Comparison of ENCODE assay signal across 2 fruit fly cellular contexts in genomic region chr2L:4054881-4055779, dm6.
TF ChIP-seq lines count a peak whose summit lies in the region.

No protein-coding gene starts in this region.

TF ChIP-seq in whole organism, embryonic, 481 proteins besides CTCF, POLR2A, EP300 and RAD21 (continued from another document and continues in another):
- TF ChIP-seq Fer1 (GFP tag; optimal IDR thresholded peaks at IDR 0.05; lab: Kevin White, UChicago): no peak
- peak; percentile 74 for TF ChIP-seq dmrt11E (tag; optimal IDR thresholded peaks at IDR 0.05; lab: Kevin White, UChicago)
- 0 out of 2 replicates have a peak, but pooled peaks have one; percentile 14 for TF ChIP-seq CG17328 (GFP tag; IDR thresholded peaks at IDR 0.05; lab: Robert Waterston, UW)
- TF ChIP-seq D (optimal IDR thresholded peaks at IDR 0.05; lab: Kevin White, UChicago): no peak
- peak; percentile 52 for TF ChIP-seq D (GFP tag; optimal IDR thresholded peaks at IDR 0.05; lab: Kevin White, UChicago)
- peak; percentile 1 for TF ChIP-seq CG17829 (tag; optimal IDR thresholded peaks at IDR 0.05; lab: Kevin White, UChicago)
- TF ChIP-seq zen (tag; optimal IDR thresholded peaks at IDR 0.05; lab: Kevin White, UChicago): peak; percentile 44
- TF ChIP-seq lola (GFP tag; optimal IDR thresholded peaks at IDR 0.05; lab: Kevin White, UChicago): peak in 1 of 3 experiments; percentile 37
- TF ChIP-seq Max (GFP tag; optimal IDR thresholded peaks at IDR 0.05; lab: Kevin White, UChicago): peak; percentile 11
- no peak for TF ChIP-seq knrl (GFP tag; IDR thresholded peaks at IDR 0.05; lab: Robert Waterston, UW; ENCODE audit: partially characterized antibody)
- no peak for TF ChIP-seq HLH4C (GFP tag; IDR thresholded peaks at IDR 0.05; lab: Robert Waterston, UW; ENCODE audit: partially characterized antibody)
- TF ChIP-seq fd96Cb (tag; optimal IDR thresholded peaks at IDR 0.05; lab: Kevin White, UChicago): peak; percentile 22
- peak; percentile 16 for TF ChIP-seq CG9437 (GFP tag; optimal IDR thresholded peaks at IDR 0.05; lab: Kevin White, UChicago)
- peak; percentile 11 for TF ChIP-seq CG10209 (GFP tag; optimal IDR thresholded peaks at IDR 0.05; lab: Kevin White, UChicago)
- TF ChIP-seq crol (GFP tag; IDR thresholded peaks at IDR 0.05; lab: Robert Waterston, UW): peak; percentile 51
- peak; percentile 27 for TF ChIP-seq Blimp-1 (GFP tag; optimal IDR thresholded peaks at IDR 0.05; lab: Kevin White, UChicago)
- 0 out of 2 replicates have a peak, but pooled peaks have one; percentile 26 for TF ChIP-seq E2f1 (GFP tag; IDR thresholded peaks at IDR 0.05; lab: Robert Waterston, UW)
- peak; percentile 18 for TF ChIP-seq nmo (GFP tag; optimal IDR thresholded peaks at IDR 0.05; lab: Kevin White, UChicago)
- no peak for TF ChIP-seq tna (GFP tag; IDR thresholded peaks at IDR 0.05; lab: Robert Waterston, UW; ENCODE audit: partially characterized antibody)
- no peak for TF ChIP-seq CG43689 (GFP tag; IDR thresholded peaks at IDR 0.05; lab: Robert Waterston, UW)
- no peak for TF ChIP-seq Adf1 (GFP tag; IDR thresholded peaks at IDR 0.05; lab: Robert Waterston, UW)
- 0 out of 2 replicates have a peak, but pooled peaks have one; percentile 5 for TF ChIP-seq HLH3B (GFP tag; IDR thresholded peaks at IDR 0.05; lab: Robert Waterston, UW)
- peak; percentile 58; the same call in 1 of the 2 replicates for TF ChIP-seq CG10959 (GFP tag; IDR thresholded peaks at IDR 0.05; lab: Robert Waterston, UW)
- TF ChIP-seq CG7745 (tag; optimal IDR thresholded peaks at IDR 0.05; lab: Kevin White, UChicago): peak; percentile 90
- TF ChIP-seq zfh2 (GFP tag; optimal IDR thresholded peaks at IDR 0.05; lab: Kevin White, UChicago): no peak
- peak; percentile 48 for TF ChIP-seq CG10267 (tag; optimal IDR thresholded peaks at IDR 0.05; lab: Kevin White, UChicago)
- peak; percentile 28 for TF ChIP-seq unpg (GFP tag; optimal IDR thresholded peaks at IDR 0.05; lab: Kevin White, UChicago)
- TF ChIP-seq CG31441 (GFP tag; IDR thresholded peaks at IDR 0.05; lab: Robert Waterston, UW): 0 out of 2 replicates have a peak, but pooled peaks have one; percentile 16
- peak; percentile 17 for TF ChIP-seq CG4424 (GFP tag; optimal IDR thresholded peaks at IDR 0.05; lab: Kevin White, UChicago)
- TF ChIP-seq zf30C (GFP tag; optimal IDR thresholded peaks at IDR 0.05; lab: Kevin White, UChicago): peak; percentile 24
- TF ChIP-seq CG12391 (tag; optimal IDR thresholded peaks at IDR 0.05; lab: Kevin White, UChicago): peak; percentile 50
- no peak for TF ChIP-seq sens-2 (GFP tag; IDR thresholded peaks at IDR 0.05; lab: Robert Waterston, UW)
- no peak for TF ChIP-seq luna (GFP tag; optimal IDR thresholded peaks at IDR 0.05; lab: Kevin White, UChicago)
- peak; percentile 11 for TF ChIP-seq CG2116 (GFP tag; optimal IDR thresholded peaks at IDR 0.05; lab: Kevin White, UChicago)
- no peak for TF ChIP-seq prd (optimal IDR thresholded peaks at IDR 0.05; lab: Kevin White, UChicago)
- peak; percentile 58; the same call in 2 of the 3 replicates for TF ChIP-seq prd (GFP tag; IDR thresholded peaks at IDR 0.05; lab: Robert Waterston, UW)
- TF ChIP-seq CG1647 (GFP tag; optimal IDR thresholded peaks at IDR 0.05; lab: Kevin White, UChicago): no peak
- TF ChIP-seq dmrt99B (tag; optimal IDR thresholded peaks at IDR 0.05; lab: Kevin White, UChicago): peak; percentile 32
- TF ChIP-seq bab2 (GFP tag; optimal IDR thresholded peaks at IDR 0.05; lab: Kevin White, UChicago): peak; percentile 5
- TF ChIP-seq CG17912 (GFP tag; optimal IDR thresholded peaks at IDR 0.05; lab: Kevin White, UChicago): no peak
- TF ChIP-seq Dref (GFP tag; IDR thresholded peaks at IDR 0.05; lab: Robert Waterston, UW): no peak
- peak; percentile 29 for TF ChIP-seq Xbp1 (GFP tag; optimal IDR thresholded peaks at IDR 0.05; lab: Kevin White, UChicago)
- TF ChIP-seq Hr51 (GFP tag; optimal IDR thresholded peaks at IDR 0.05; lab: Kevin White, UChicago): no peak
- TF ChIP-seq Sox102F (GFP tag; optimal IDR thresholded peaks at IDR 0.05; lab: Kevin White, UChicago): peak; percentile 57
- no peak for TF ChIP-seq sc (optimal IDR thresholded peaks at IDR 0.05; lab: Kevin White, UChicago)
- peak; percentile 38 for TF ChIP-seq sc (GFP tag; optimal IDR thresholded peaks at IDR 0.05; lab: Kevin White, UChicago)
- TF ChIP-seq slp2 (GFP tag; optimal IDR thresholded peaks at IDR 0.05; lab: Kevin White, UChicago): peak; percentile 1
- no peak for TF ChIP-seq CG12942 (GFP tag; optimal IDR thresholded peaks at IDR 0.05; lab: Kevin White, UChicago)
- TF ChIP-seq nau (GFP tag; optimal IDR thresholded peaks at IDR 0.05; lab: Kevin White, UChicago): no peak
- peak; percentile 43 for TF ChIP-seq CG14710 (tag; optimal IDR thresholded peaks at IDR 0.05; lab: Kevin White, UChicago)
- TF ChIP-seq Pdp1 (GFP tag; optimal IDR thresholded peaks at IDR 0.05; lab: Kevin White, UChicago): peak in 1 of 2 experiments; percentile 3
- TF ChIP-seq Oli (tag; optimal IDR thresholded peaks at IDR 0.05; lab: Kevin White, UChicago): peak; percentile 14
- TF ChIP-seq CG18262 (tag; optimal IDR thresholded peaks at IDR 0.05; lab: Kevin White, UChicago): peak; percentile 17
- peak; percentile 17 for TF ChIP-seq CG2712 (tag; optimal IDR thresholded peaks at IDR 0.05; lab: Kevin White, UChicago)
- peak; percentile 65 for TF ChIP-seq CG9727 (GFP tag; optimal IDR thresholded peaks at IDR 0.05; lab: Kevin White, UChicago)
- peak; percentile 43 for TF ChIP-seq Chrac-16 (GFP tag; optimal IDR thresholded peaks at IDR 0.05; lab: Kevin White, UChicago)
- TF ChIP-seq chif (GFP tag; optimal IDR thresholded peaks at IDR 0.05; lab: Kevin White, UChicago): peak in 1 of 2 experiments; percentile 40
- peak; percentile 23; the same call in 1 of the 2 replicates for TF ChIP-seq ara (GFP tag; IDR thresholded peaks at IDR 0.05; lab: Robert Waterston, UW)
- peak; percentile 55 for TF ChIP-seq CG10979 (tag; optimal IDR thresholded peaks at IDR 0.05; lab: Kevin White, UChicago)
- TF ChIP-seq CG11504 (tag; optimal IDR thresholded peaks at IDR 0.05; lab: Kevin White, UChicago): peak; percentile 14
- TF ChIP-seq Ets65A (GFP tag; lab: Kevin White, UChicago): peak; percentile 45
- peak; percentile 48 for TF ChIP-seq CG15696 (tag; optimal IDR thresholded peaks at IDR 0.05; lab: Kevin White, UChicago)
- TF ChIP-seq CG17361 (GFP tag; IDR thresholded peaks at IDR 0.05; lab: Robert Waterston, UW): peak; percentile 39; the same call in 1 of the 3 replicates
- peak; percentile 65 for TF ChIP-seq gem (tag; optimal IDR thresholded peaks at IDR 0.05; lab: Kevin White, UChicago)

TF ChIP-seq in whole organism, prepupa, 60 proteins besides CTCF, POLR2A, EP300 and RAD21 (continued from another document):
- TF ChIP-seq CG8119 (GFP tag; IDR thresholded peaks at IDR 0.05; lab: Robert Waterston, UW) (peak; percentile 70), Eip93F (GFP tag; optimal IDR thresholded peaks at IDR 0.05; lab: Kevin White, UChicago) (no peak), Hr39 (GFP tag; optimal IDR thresholded peaks at IDR 0.05; lab: Kevin White, UChicago) (peak; percentile 48), Sox102F (GFP tag; optimal IDR thresholded peaks at IDR 0.05; lab: Kevin White, UChicago) (peak; percentile 42), Eip78C (GFP tag; lab: Kevin White, UChicago) (peak; percentile 88), CG1621 (tag; optimal IDR thresholded peaks at IDR 0.05; lab: Kevin White, UChicago) (peak; percentile 8), svp (GFP tag; lab: Kevin White, UChicago) (peak; percentile 76), Smox (GFP tag; optimal IDR thresholded peaks at IDR 0.05; lab: Kevin White, UChicago) (peak; percentile 31), CG11902 (GFP tag; optimal IDR thresholded peaks at IDR 0.05; lab: Kevin White, UChicago) (peak; percentile 15), achi (GFP tag; optimal IDR thresholded peaks at IDR 0.05; lab: Kevin White, UChicago) (peak; percentile 56), CG6854 (GFP tag; optimal IDR thresholded peaks at IDR 0.05; lab: Kevin White, UChicago) (no peak), Hr4 (GFP tag; optimal IDR thresholded peaks at IDR 0.05; lab: Kevin White, UChicago) (peak; percentile 65), CG8632 (GFP tag; optimal IDR thresholded peaks at IDR 0.05; lab: Kevin White, UChicago) (peak; percentile 44), Ets21C (GFP tag; optimal IDR thresholded peaks at IDR 0.05; lab: Kevin White, UChicago) (peak; percentile 37), CG3919 (GFP tag; optimal IDR thresholded peaks at IDR 0.05; lab: Kevin White, UChicago) (peak; percentile 69), CG10631 (GFP tag; optimal IDR thresholded peaks at IDR 0.05; lab: Kevin White, UChicago) (peak; percentile 64), spab (GFP tag; optimal IDR thresholded peaks at IDR 0.05; lab: Kevin White, UChicago) (peak; percentile 6), CG15336 (GFP tag; IDR thresholded peaks at IDR 0.05; lab: Robert Waterston, UW) (peak; percentile 59), CG34406 (GFP tag; optimal IDR thresholded peaks at IDR 0.05; lab: Kevin White, UChicago) (peak; percentile 26), Sox15 (GFP tag; optimal IDR thresholded peaks at IDR 0.05; lab: Kevin White, UChicago) (no peak), CG11762 (GFP tag; optimal IDR thresholded peaks at IDR 0.05; lab: Kevin White, UChicago; ENCODE audit: insufficient read depth) (peak; percentile 39), dac (GFP tag; optimal IDR thresholded peaks at IDR 0.05; lab: Kevin White, UChicago) (peak; percentile 9), CG6792 (GFP tag; optimal IDR thresholded peaks at IDR 0.05; lab: Kevin White, UChicago) (peak; percentile 35), CG3032 (tag; optimal IDR thresholded peaks at IDR 0.05; lab: Kevin White, UChicago) (peak; percentile 19), Met (GFP tag; optimal IDR thresholded peaks at IDR 0.05; lab: Kevin White, UChicago) (peak; percentile 26), Ets96B (tag; optimal IDR thresholded peaks at IDR 0.05; lab: Kevin White, UChicago) (peak; percentile 33), fd85E (GFP tag; optimal IDR thresholded peaks at IDR 0.05; lab: Kevin White, UChicago) (no peak), OdsH (GFP tag; optimal IDR thresholded peaks at IDR 0.05; lab: Kevin White, UChicago) (peak; percentile 72), acj6 (GFP tag; optimal IDR thresholded peaks at IDR 0.05; lab: Kevin White, UChicago) (peak; percentile 60), Eip75B (GFP tag; optimal IDR thresholded peaks at IDR 0.05; lab: Kevin White, UChicago) (peak; percentile 42), CG7368 (GFP tag; optimal IDR thresholded peaks at IDR 0.05; lab: Kevin White, UChicago) (peak; percentile 50), fd59A (GFP tag; optimal IDR thresholded peaks at IDR 0.05; lab: Kevin White, UChicago) (peak; percentile 31), CG32006 (GFP tag; optimal IDR thresholded peaks at IDR 0.05; lab: Kevin White, UChicago) (peak; percentile 70), ss (GFP tag; optimal IDR thresholded peaks at IDR 0.05; lab: Kevin White, UChicago) (peak in 1 of 2 experiments; percentile 14), cyc (GFP tag; optimal IDR thresholded peaks at IDR 0.05; lab: Kevin White, UChicago) (peak; percentile 41), fkh (GFP tag; optimal IDR thresholded peaks at IDR 0.05; lab: Kevin White, UChicago) (no peak), CG31627 (GFP tag; optimal IDR thresholded peaks at IDR 0.05; lab: Kevin White, UChicago) (peak; percentile 40), pdm3 (GFP tag; optimal IDR thresholded peaks at IDR 0.05; lab: Kevin White, UChicago) (peak; percentile 67)
